Fruit fly (Drosophila melanogaster) whole organism, prepupa: ENCODE data around the gene CG16800.

Experiments
- CG3919 ChIP-seq: fragments of 200-800 bp; sonication (Bioruptor generic); optimal IDR thresholded peaks from 3 replicates; lab custom pipeline; 2016; ENCODE audit warnings: missing biosample characterization, missing genetic modification characterization
- Smox ChIP-seq: fragments of 200-800 bp; sonication (Bioruptor generic); optimal IDR thresholded peaks from 3 replicates; lab custom pipeline; 2016; ENCODE audit warnings: missing biosample characterization, missing genetic modification characterization
- net ChIP-seq: fragments of 200-800 bp; sonication (Bioruptor generic); optimal IDR thresholded peaks from 3 replicates; lab custom pipeline; 2016; ENCODE audit warnings: missing biosample characterization, missing genetic modification characterization
- topi ChIP-seq: fragments of 200-800 bp; sonication (Bioruptor generic); optimal IDR thresholded peaks from 3 replicates; lab custom pipeline; 2016; ENCODE audit warnings: missing biosample characterization, missing genetic modification characterization

dm6 chr2L:12969569-12969968 is 3.2 kb downstream of the CG16800 start:
- no peak for TF ChIP-seq CG3919 (GFP tag; lab: Kevin White, UChicago)
- no peak for TF ChIP-seq Smox
- no peak for TF ChIP-seq net (GFP tag; lab: Kevin White, UChicago)
- TF ChIP-seq topi (GFP tag; lab: Kevin White, UChicago), result no peak
